Worm (Caenorhabditis elegans): ENCODE data around the gene dlc-1.

- no peak for TF ChIP-seq fos-1 (tag; optimal IDR thresholded peaks at IDR 0.05)
- no peak for TF ChIP-seq ama-1 (optimal IDR thresholded peaks at IDR 0.05)
- no peak for TF ChIP-seq aly-2 (tag; optimal IDR thresholded peaks at IDR 0.05)
- TF ChIP-seq nhr-77 (tag; optimal IDR thresholded peaks at IDR 0.05) = no peak
- TF ChIP-seq nhr-12 (tag; optimal IDR thresholded peaks at IDR 0.05) = no peak
- TF ChIP-seq R02D3.7 (tag; optimal IDR thresholded peaks at IDR 0.05) = no peak
- TF ChIP-seq unc-39 (tag; optimal IDR thresholded peaks at IDR 0.05) = no peak
- TF ChIP-seq pha-4 (tag; optimal IDR thresholded peaks at IDR 0.05) = no peak
- no peak for TF ChIP-seq snpc-4 (tag; optimal IDR thresholded peaks at IDR 0.05)
- TF ChIP-seq lin-39 (tag; optimal IDR thresholded peaks at IDR 0.05) = no peak
- no peak for TF ChIP-seq unc-62 (GFP tag; optimal IDR thresholded peaks at IDR 0.05)
- TF ChIP-seq zag-1 (tag; optimal IDR thresholded peaks at IDR 0.05) = no peak
These were observed 19.3 kb upstream of the dlc-1 start, which contains the start of gene chtb-2 for ce11 chrIII:6482918-6483317.

Measured in whole organism, L3 larva.